Worm (Caenorhabditis elegans) whole organism, late embryonic: ENCODE data around the gene C50C3.19.

Source experiments
- ama-1 ChIP-seq: fragments of 150-350 bp; optimal IDR thresholded peaks from 2 replicates; lab custom pipeline; 2014
- eyg-1 ChIP-seq: sonication (generic microtip); optimal IDR thresholded peaks from 2 replicates; lab custom pipeline; 2016; ENCODE audit warnings: missing genotype, missing genetic modification characterization, missing compliant biosample characterization
- mec-3 ChIP-seq: sonication (generic microtip); optimal IDR thresholded peaks from 2 replicates; lab custom pipeline; 2016; ENCODE audit warnings: borderline replicate concordance, missing genetic modification characterization, missing compliant biosample characterization
- pax-1 ChIP-seq: fragments of 150-350 bp; optimal IDR thresholded peaks from 2 replicates; lab custom pipeline; 2014; ENCODE audit warnings: missing biosample characterization, missing genetic modification characterization
- pqm-1 ChIP-seq: sonication (generic microtip); optimal IDR thresholded peaks from 2 replicates; lab custom pipeline; 2016; ENCODE audit warnings: missing genetic modification characterization, missing compliant biosample characterization
- tbx-2 ChIP-seq: sonication (generic microtip); optimal IDR thresholded peaks from 2 replicates; lab custom pipeline; 2016; ENCODE audit warnings: missing genetic modification characterization, missing compliant biosample characterization
- unc-55 ChIP-seq: sonication (generic microtip); optimal IDR thresholded peaks from 2 replicates; lab custom pipeline; 2017; ENCODE audit warnings: missing biosample characterization, missing genetic modification reagents, missing genetic modification characterization

DNA sequence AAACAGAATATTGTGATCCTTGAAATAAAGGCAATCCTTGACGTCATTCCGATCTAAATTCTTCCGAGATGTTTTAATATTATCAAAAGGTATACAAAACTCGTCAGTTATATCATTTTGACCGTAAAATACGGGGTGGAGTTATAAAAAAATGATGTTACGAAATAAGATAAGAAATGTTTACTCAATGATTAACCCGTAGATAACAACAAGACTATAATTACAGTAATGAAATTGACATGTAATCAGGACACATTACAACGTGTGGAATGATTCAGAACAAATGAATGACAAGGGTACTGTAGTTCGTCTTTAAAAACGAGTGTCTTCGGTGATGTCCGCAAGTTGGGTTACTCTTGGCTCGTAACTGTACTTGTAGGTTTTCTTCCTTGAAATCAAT, 47.2 kb downstream of the C50C3.19 start, which contains the start of gene tsp-2:
- TF ChIP-seq ama-1 (no peak), pax-1 (no peak), pqm-1 (tag; lab: Kevin White, UChicago) (no peak), unc-55 (no peak), tbx-2 (tag; lab: Kevin White, UChicago) (no peak), eyg-1 (tag; lab: Kevin White, UChicago) (no peak), mec-3 (tag; lab: Kevin White, UChicago) (no peak)
